Fruit fly (Drosophila melanogaster) whole organism, embryonic: Measurements from ENCODE around the gene HDAC1.

Source experiments
- BtbVII ChIP-seq: fragments of 200-800 bp; sonication (Bioruptor generic); optimal IDR thresholded peaks from 3 replicates; lab custom pipeline; 2017; ENCODE audit warnings: missing biosample characterization, mild to moderate bottlenecking, missing genetic modification characterization
- CG1024 ChIP-seq: fragments of 200-800 bp; sonication (Bioruptor generic); IDR thresholded peaks from 2 replicates; pipeline ENCODE4 v1.3.6; 2022; ENCODE audit warnings: missing biosample characterization, missing genetic modification characterization
- CG13624 ChIP-seq: fragments of 200-800 bp; sonication (Bioruptor generic); optimal IDR thresholded peaks from 2 replicates; lab custom pipeline; 2016; ENCODE audit warnings: missing biosample characterization, missing genetic modification characterization
- CG1602 ChIP-seq: fragments of 200-800 bp; sonication (Bioruptor generic); optimal IDR thresholded peaks from 3 replicates; lab custom pipeline; 2016; ENCODE audit warnings: missing biosample characterization, missing genetic modification characterization
- CG16863 ChIP-seq: fragments of 200-800 bp; sonication (Bioruptor generic); optimal IDR thresholded peaks from 3 replicates; lab custom pipeline; 2016; ENCODE audit warnings: missing biosample characterization, missing genetic modification characterization
- CG17186 ChIP-seq: fragments of 200-800 bp; sonication (Bioruptor generic); optimal IDR thresholded peaks from 3 replicates; lab custom pipeline; 2017; ENCODE audit warnings: missing biosample characterization, missing genetic modification reagents, missing genetic modification characterization
- CG17328 ChIP-seq: fragments of 200-800 bp; sonication (Bioruptor generic); IDR thresholded peaks from 2 replicates; pipeline ENCODE4 v1.3.6; 2022; ENCODE audit warnings: missing biosample characterization, missing genetic modification characterization
- CG17829 ChIP-seq: fragments of 200-800 bp; optimal IDR thresholded peaks from 2 replicates; lab custom pipeline; 2019; ENCODE audit warnings: missing biosample characterization, mild to moderate bottlenecking, missing genetic modification characterization, moderate library complexity
- CG30431 ChIP-seq: fragments of 200-800 bp; sonication (Bioruptor generic); optimal IDR thresholded peaks from 2 replicates; lab custom pipeline; 2017; ENCODE audit warnings: missing biosample characterization, missing genetic modification characterization
- CG3065 ChIP-seq: fragments of 200-800 bp; sonication (Bioruptor generic); optimal IDR thresholded peaks from 2 replicates; lab custom pipeline; 2016; ENCODE audit warnings: missing biosample characterization, missing genetic modification characterization
- CG3281 ChIP-seq: fragments of 200-800 bp; sonication (Bioruptor generic); optimal IDR thresholded peaks from 3 replicates; lab custom pipeline; 2017; ENCODE audit warnings: missing biosample characterization, mild to moderate bottlenecking, missing genetic modification characterization
- CG4854 ChIP-seq: fragments of 200-800 bp; sonication (Bioruptor generic); optimal IDR thresholded peaks from 2 replicates; lab custom pipeline; 2016; ENCODE audit warnings: missing biosample characterization, missing genetic modification characterization, inconsistent platforms
- CG5245 ChIP-seq: fragments of 200-800 bp; sonication (Bioruptor generic); optimal IDR thresholded peaks from 3 replicates; lab custom pipeline; 2016; ENCODE audit warnings: missing biosample characterization, missing genetic modification characterization
- CG6683 ChIP-seq: fragments of 200-800 bp; sonication (Bioruptor generic); optimal IDR thresholded peaks from 2 replicates; lab custom pipeline; 2017; ENCODE audit warnings: missing biosample characterization, mild to moderate bottlenecking, missing genetic modification characterization, missing genetic modification reagents
- CG7745 ChIP-seq: fragments of 200-800 bp; sonication (Bioruptor generic); optimal IDR thresholded peaks from 2 replicates; lab custom pipeline; 2018; ENCODE audit warnings: missing biosample characterization, mild to moderate bottlenecking, missing genetic modification characterization, moderate library complexity
- Dfd ChIP-seq, 2 experiments: fragments of >200 bp; optimal IDR thresholded peaks; 2 replicates each; lab custom pipeline; 2017; ENCODE audit warnings: missing biosample characterization in 2 of 2, missing genetic modification characterization in 2 of 2
- H15 ChIP-seq: fragments of 200-800 bp; sonication (Bioruptor generic); IDR thresholded peaks from 3 replicates; pipeline ENCODE4 v1.3.6; 2022; ENCODE audit warnings: missing biosample characterization, missing genetic modification characterization
- H2.0 ChIP-seq: fragments of 200-800 bp; sonication (Bioruptor generic); IDR thresholded peaks from 2 replicates; pipeline ENCODE4 v1.3.6; 2022; ENCODE audit warnings: missing biosample characterization, missing genetic modification characterization
- HLHmδ ChIP-seq: fragments of 200-800 bp; sonication (Bioruptor generic); optimal IDR thresholded peaks from 2 replicates; lab custom pipeline; 2018; ENCODE audit warnings: missing biosample characterization, mild to moderate bottlenecking, missing genetic modification characterization, moderate library complexity
- Hand ChIP-seq: fragments of 200-800 bp; sonication (Bioruptor generic); optimal IDR thresholded peaks from 2 replicates; lab custom pipeline; 2017; ENCODE audit warnings: mild to moderate bottlenecking, missing biosample characterization, missing genetic modification reagents, missing genetic modification characterization
- PHDP ChIP-seq: fragments of 200-800 bp; sonication (Bioruptor generic); optimal IDR thresholded peaks from 3 replicates; lab custom pipeline; 2018; ENCODE audit warnings: missing biosample characterization, mild to moderate bottlenecking, missing genetic modification characterization, moderate library complexity
- Ravus ChIP-seq: fragments of 200-800 bp; sonication (Bioruptor generic); IDR thresholded peaks from 2 replicates; pipeline ENCODE4 v1.3.6; 2022; ENCODE audit warnings: missing biosample characterization, missing genetic modification characterization
- Rfx ChIP-seq: fragments of 200-800 bp; sonication (Bioruptor generic); IDR thresholded peaks from 2 replicates; pipeline ENCODE4 v1.3.6; 2022; ENCODE audit warnings: missing biosample characterization, missing genetic modification characterization
- Sry-δ ChIP-seq: fragments of 200-800 bp; sonication (Bioruptor generic); optimal IDR thresholded peaks from 2 replicates; lab custom pipeline; 2016; ENCODE audit warnings: missing biosample characterization, missing genetic modification characterization
- TFAM ChIP-seq: fragments of 200-800 bp; sonication (Bioruptor generic); optimal IDR thresholded peaks from 2 replicates; lab custom pipeline; 2017; ENCODE audit warnings: missing biosample characterization, missing genetic modification characterization, inconsistent platforms
- ase ChIP-seq: fragments of 200-800 bp; sonication (Bioruptor generic); IDR thresholded peaks from 3 replicates; pipeline ENCODE4 v1.3.6; 2022; ENCODE audit warnings: missing biosample characterization, missing genetic modification characterization
- br ChIP-seq: fragments of >200 bp; optimal IDR thresholded peaks from 2 replicates; lab custom pipeline; 2017
- btn ChIP-seq: fragments of 200-800 bp; sonication (Bioruptor generic); optimal IDR thresholded peaks from 2 replicates; lab custom pipeline; 2016; ENCODE audit warnings: missing biosample characterization, missing genetic modification characterization
- chif ChIP-seq, 2 experiments: fragments of 200-800 bp; sonication (Bioruptor generic); optimal IDR thresholded peaks; 3 replicates each; lab custom pipeline; 2016; ENCODE audit warnings: missing biosample characterization in 2 of 2, missing genetic modification characterization in 2 of 2
- corto ChIP-seq: fragments of 200-800 bp; sonication (Bioruptor generic); optimal IDR thresholded peaks from 2 replicates; lab custom pipeline; 2016; ENCODE audit warnings: missing biosample characterization, mild to moderate bottlenecking, missing genetic modification characterization, moderate library complexity
- en ChIP-seq: fragments of 200-800 bp; sonication (Bioruptor generic); optimal IDR thresholded peaks from 2 replicates; lab custom pipeline; 2016; ENCODE audit warnings: missing biosample characterization, missing genetic modification characterization
- ewg ChIP-seq: fragments of 200-800 bp; sonication (Bioruptor generic); optimal IDR thresholded peaks from 3 replicates; lab custom pipeline; 2017; ENCODE audit warnings: mild to moderate bottlenecking, missing biosample characterization, missing genetic modification reagents, missing genetic modification characterization
- exex ChIP-seq: fragments of 200-800 bp; sonication (Bioruptor generic); optimal IDR thresholded peaks from 4 replicates; lab custom pipeline; 2018; ENCODE audit warnings: missing biosample characterization, mild to moderate bottlenecking, missing genetic modification characterization, moderate library complexity
- ftz-f1 ChIP-seq: fragments of 200-800 bp; sonication (Bioruptor generic); optimal IDR thresholded peaks from 2 replicates; lab custom pipeline; 2016; ENCODE audit warnings: missing biosample characterization, missing genetic modification characterization
- hkb ChIP-seq, 2 experiments: fragments of 200-800 bp in 1 of 2; fragments of >200 bp in 1 of 2; sonication (Bioruptor generic) in 1 of 2; IDR thresholded peaks in 1 of 2; optimal IDR thresholded peaks in 1 of 2; 2 replicates each; pipeline versions ENCODE4 v1.3.6 to Lab custom; 2017 to 2022; ENCODE audit warnings: missing biosample characterization in 1 of 2, missing genetic modification characterization in 1 of 2
- ind ChIP-seq: fragments of 200-800 bp; sonication (Bioruptor generic); optimal IDR thresholded peaks from 3 replicates; lab custom pipeline; 2016; ENCODE audit warnings: missing biosample characterization, missing genetic modification characterization
- insv ChIP-seq, 2 experiments: fragments of 200-800 bp; sonication (Bioruptor generic); optimal IDR thresholded peaks; 3 replicates each; lab custom pipeline; 2016 to 2018; ENCODE audit warnings: missing biosample characterization in 2 of 2, missing genetic modification characterization in 2 of 2
- kni ChIP-seq: fragments of 200-800 bp; sonication (Bioruptor generic); optimal IDR thresholded peaks from 3 replicates; lab custom pipeline; 2017; ENCODE audit warnings: mild to moderate bottlenecking, missing biosample characterization, missing genetic modification reagents, missing genetic modification characterization
- knrl ChIP-seq: fragments of 200-800 bp; sonication (Bioruptor generic); IDR thresholded peaks from 3 replicates; pipeline ENCODE4 v1.3.6; 2022; ENCODE audit warnings: missing biosample characterization, missing genetic modification characterization; ENCODE audit not compliant: partially characterized antibody
- lab ChIP-seq: fragments of 200-800 bp; sonication (Bioruptor generic); optimal IDR thresholded peaks from 3 replicates; lab custom pipeline; 2017; ENCODE audit warnings: missing biosample characterization, missing genetic modification characterization, mild to moderate bottlenecking, moderate library complexity, missing genetic modification reagents
- luna ChIP-seq: fragments of 200-800 bp; sonication (Bioruptor generic); optimal IDR thresholded peaks from 2 replicates; lab custom pipeline; 2016; ENCODE audit warnings: missing biosample characterization, missing genetic modification characterization
- nerfin-2 ChIP-seq: fragments of 200-800 bp; sonication (Bioruptor generic); IDR thresholded peaks from 2 replicates; pipeline ENCODE4 v1.3.6; 2022; ENCODE audit warnings: missing biosample characterization, missing genetic modification characterization; ENCODE audit not compliant: partially characterized antibody
- pho ChIP-seq: fragments of 200-800 bp; sonication (Bioruptor generic); optimal IDR thresholded peaks from 2 replicates; lab custom pipeline; 2016; ENCODE audit warnings: missing biosample characterization, missing genetic modification characterization
- salm ChIP-seq: fragments of 200-800 bp; sonication (Bioruptor generic); optimal IDR thresholded peaks from 2 replicates; lab custom pipeline; 2018; ENCODE audit warnings: missing biosample characterization, mild to moderate bottlenecking, missing genetic modification characterization
- schlank ChIP-seq: fragments of 200-800 bp; sonication (Bioruptor generic); optimal IDR thresholded peaks from 2 replicates; lab custom pipeline; 2018; ENCODE audit warnings: missing biosample characterization, mild to moderate bottlenecking, missing genetic modification characterization
- sug ChIP-seq: fragments of 200-800 bp; optimal IDR thresholded peaks from 2 replicates; lab custom pipeline; 2019; ENCODE audit warnings: missing biosample characterization, mild to moderate bottlenecking, missing genetic modification characterization, moderate library complexity
- tap ChIP-seq: fragments of 200-800 bp; optimal IDR thresholded peaks from 3 replicates; lab custom pipeline; 2019; ENCODE audit warnings: missing biosample characterization, mild to moderate bottlenecking, missing genetic modification characterization, moderate library complexity
- tgo ChIP-seq: fragments of 200-800 bp; sonication (Bioruptor generic); IDR thresholded peaks from 3 replicates; pipeline ENCODE4 v1.3.6; 2022; ENCODE audit warnings: missing biosample characterization, missing genetic modification characterization
- tna ChIP-seq: fragments of 200-800 bp; sonication (Bioruptor generic); IDR thresholded peaks from 2 replicates; pipeline ENCODE4 v1.3.6; 2022; ENCODE audit warnings: missing biosample characterization, missing genetic modification characterization; ENCODE audit not compliant: partially characterized antibody
- wek ChIP-seq: fragments of 200-800 bp; sonication (Bioruptor generic); optimal IDR thresholded peaks from 3 replicates; lab custom pipeline; 2018; ENCODE audit warnings: missing biosample characterization, mild to moderate bottlenecking, missing genetic modification characterization, moderate library complexity
- yki ChIP-seq: fragments of >200 bp; optimal IDR thresholded peaks from 3 replicates; lab custom pipeline; 2018

HDAC1 gene

DNA sequence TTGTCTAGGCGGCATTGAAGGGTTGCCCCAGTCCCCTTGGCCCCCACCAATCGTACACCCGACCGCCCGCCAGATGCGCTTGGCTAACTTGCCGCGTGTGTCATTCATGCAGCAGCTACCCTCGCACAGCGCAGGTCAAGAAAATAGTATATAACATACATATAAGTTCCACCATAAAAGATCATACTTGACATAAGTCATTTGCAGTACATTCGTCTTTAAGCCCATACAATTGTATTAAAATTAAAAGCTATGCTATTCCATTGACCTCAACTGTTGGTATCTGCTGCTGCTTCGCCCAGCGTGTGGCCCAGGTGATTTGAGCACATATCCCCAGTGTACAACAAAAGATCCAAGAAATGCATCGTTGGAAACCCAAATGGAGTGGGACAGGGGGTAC, 15.2 kb upstream of the HDAC1 start (continued):
- TF ChIP-seq H15 (GFP tag; lab: Robert Waterston, UW) (peak; percentile 79), ftz-f1 (GFP tag; lab: Kevin White, UChicago) (no peak), Hand (no peak), schlank (tag; lab: Kevin White, UChicago) (no peak), lab (peak; percentile 72), btn (peak; percentile 56), CG1602 (GFP tag; lab: Kevin White, UChicago) (peak; percentile 64), insv (GFP tag; optimal IDR thresholded peaks at IDR 0.05; lab: Kevin White, UChicago) (no peak), HLHmδ (GFP tag; lab: Kevin White, UChicago) (no peak), kni (GFP tag; lab: Kevin White, UChicago) (no peak), CG1024 (peak; percentile 78), tna (GFP tag; lab: Robert Waterston, UW) (no peak), CG17829 (tag; lab: Kevin White, UChicago) (peak; percentile 83), pho (GFP tag; lab: Kevin White, UChicago) (peak; percentile 0), CG5245 (GFP tag; lab: Kevin White, UChicago) (peak; percentile 72), salm (tag; lab: Kevin White, UChicago) (peak; percentile 23), luna (GFP tag; lab: Kevin White, UChicago) (no peak), TFAM (peak; percentile 58), CG17186 (GFP tag; lab: Kevin White, UChicago) (peak; percentile 72), CG30431 (GFP tag; lab: Kevin White, UChicago) (peak; percentile 75), sug (tag; lab: Kevin White, UChicago) (no peak), CG17328 (peak; percentile 87), Sry-δ (peak; percentile 32), CG13624 (no peak), corto (GFP tag; lab: Kevin White, UChicago) (no peak), Rfx (GFP tag; lab: Robert Waterston, UW) (peak; percentile 49; the same call in 1 of the 2 replicates), ind (GFP tag; lab: Kevin White, UChicago) (peak; percentile 63), wek (GFP tag; lab: Kevin White, UChicago) (peak; percentile 10), knrl (GFP tag; lab: Robert Waterston, UW) (no peak), PHDP (peak; percentile 62), CG6683 (GFP tag; lab: Kevin White, UChicago) (peak; percentile 9), Ravus (GFP tag; lab: Robert Waterston, UW) (no peak), yki (lab: Kevin White, UChicago) (no peak), CG3065 (GFP tag; lab: Kevin White, UChicago) (peak; percentile 7), CG16863 (GFP tag; lab: Kevin White, UChicago) (peak; percentile 48), ewg (peak; percentile 68), chif (GFP tag; optimal IDR thresholded peaks at IDR 0.05; lab: Kevin White, UChicago) (peak; percentile 66 to 78), ase (GFP tag; lab: Robert Waterston, UW) (peak; percentile 76), tgo (GFP tag; lab: Robert Waterston, UW) (peak; percentile 66), tap (tag; lab: Kevin White, UChicago) (peak; percentile 59), Dfd (GFP tag; optimal IDR thresholded peaks at IDR 0.05; lab: Kevin White, UChicago) (no peak), br (lab: Kevin White, UChicago) (no peak), CG4854 (peak; percentile 40), nerfin-2 (no peak), H2.0 (GFP tag; lab: Robert Waterston, UW) (peak; percentile 59), CG7745 (tag; lab: Kevin White, UChicago) (peak; percentile 34), hkb (optimal IDR thresholded peaks at IDR 0.05; lab: Kevin White, UChicago) (no peak), hkb (GFP tag; IDR thresholded peaks at IDR 0.05; lab: Robert Waterston, UW) (peak; percentile 83), exex (no peak), CG3281 (GFP tag; lab: Kevin White, UChicago) (peak; percentile 3), BtbVII (peak; percentile 13), en (GFP tag; lab: Kevin White, UChicago) (peak; percentile 7)
